Fruit fly (Drosophila melanogaster) whole organism, wandering third instar larva: ENCODE data around the gene CG11396.

Experiments
- Abd-B ChIP-seq: fragments of >200 bp; optimal IDR thresholded peaks from 2 replicates; lab custom pipeline; 2017; ENCODE audit warnings: missing biosample characterization, missing genetic modification characterization
- CG32264 ChIP-seq: fragments of 200-800 bp; sonication (Bioruptor generic); optimal IDR thresholded peaks from 2 replicates; lab custom pipeline; 2016; ENCODE audit warnings: missing biosample characterization, missing genetic modification characterization
- CrebA ChIP-seq: fragments of 200-800 bp; sonication (Bioruptor generic); optimal IDR thresholded peaks from 2 replicates; lab custom pipeline; 2016; ENCODE audit warnings: missing biosample characterization, mild to moderate bottlenecking, missing genetic modification characterization, borderline replicate concordance
- GATAd ChIP-seq: sonication (Bioruptor generic); optimal IDR thresholded peaks from 2 replicates; lab custom pipeline; 2016; ENCODE audit warnings: missing biosample characterization, missing genetic modification characterization
- HLH106 ChIP-seq: fragments of 200-800 bp; optimal IDR thresholded peaks from 3 replicates; lab custom pipeline; 2019; ENCODE audit warnings: missing biosample characterization, mild to moderate bottlenecking, missing genetic modification characterization, moderate library complexity
- Hnf4 ChIP-seq: fragments of 200-800 bp; sonication (Bioruptor generic); optimal IDR thresholded peaks from 2 replicates; lab custom pipeline; 2016; ENCODE audit warnings: missing biosample characterization, mild to moderate bottlenecking, missing genetic modification characterization
- Hr78 ChIP-seq: fragments of >200 bp; optimal IDR thresholded peaks from 2 replicates; lab custom pipeline; 2017; ENCODE audit warnings: missing biosample characterization, missing genetic modification characterization
- Hr83 ChIP-seq: fragments of 200-300 bp; sonication (Bioruptor generic); optimal IDR thresholded peaks from 2 replicates; lab custom pipeline; 2016; ENCODE audit warnings: missing biosample characterization, mild to moderate bottlenecking, missing genetic modification characterization, moderate library complexity; ENCODE audit not compliant: poor library complexity, severe bottlenecking
- Jra ChIP-seq: sonication (Bioruptor generic); optimal IDR thresholded peaks from 2 replicates; lab custom pipeline; 2016; ENCODE audit warnings: missing biosample characterization, missing genetic modification characterization
- Mio ChIP-seq: sonication (Bioruptor generic); optimal IDR thresholded peaks from 2 replicates; lab custom pipeline; 2016; ENCODE audit warnings: missing biosample characterization, missing genetic modification characterization
- Myc ChIP-seq: fragments of >200 bp; optimal IDR thresholded peaks from 2 replicates; lab custom pipeline; 2017
- OdsH ChIP-seq: fragments of 200-800 bp; sonication (Bioruptor generic); optimal IDR thresholded peaks from 2 replicates; lab custom pipeline; 2016; ENCODE audit warnings: missing biosample characterization, mild to moderate bottlenecking, missing genetic modification characterization
- Rel ChIP-seq, 2 experiments: fragments of 200-800 bp; sonication (Bioruptor generic) in 1 of 2; optimal IDR thresholded peaks; 2 replicates in 1 of 2; 3 replicates in 1 of 2; lab custom pipeline; 2016 to 2019; ENCODE audit warnings: mild to moderate bottlenecking in 2 of 2, missing biosample characterization in 2 of 2, missing genetic modification characterization in 2 of 2, moderate library complexity in 1 of 2
- Sp1 ChIP-seq: fragments of 200-800 bp; sonication (Bioruptor generic); optimal IDR thresholded peaks from 3 replicates; lab custom pipeline; 2019; ENCODE audit warnings: missing biosample characterization, mild to moderate bottlenecking, missing genetic modification characterization, moderate library complexity
- Vsx2 ChIP-seq: fragments of 200-300, 225-300 bp; sonication (Bioruptor generic); optimal IDR thresholded peaks from 2 replicates; lab custom pipeline; 2018; ENCODE audit warnings: missing biosample characterization, missing genetic modification characterization; ENCODE audit not compliant: partially characterized antibody
- br ChIP-seq: fragments of 200-800 bp; sonication (Bioruptor generic); optimal IDR thresholded peaks from 2 replicates; lab custom pipeline; 2016; ENCODE audit warnings: missing biosample characterization, missing genetic modification characterization
- dl ChIP-seq, 2 experiments: fragments of 175-275, 200-275 bp in 1 of 2; fragments of 200-275 bp in 1 of 2; sonication (Bioruptor generic); optimal IDR thresholded peaks; lab custom pipeline; 2018; ENCODE audit warnings: mild to moderate bottlenecking in 2 of 2, missing biosample characterization in 2 of 2, missing genetic modification characterization in 2 of 2, moderate library complexity in 2 of 2; ENCODE audit not compliant: partially characterized antibody in 2 of 2, insufficient read depth in 1 of 2
- dmrt93B ChIP-seq: fragments of 200-800 bp; sonication (Bioruptor generic); optimal IDR thresholded peaks from 2 replicates; lab custom pipeline; 2018; ENCODE audit warnings: missing biosample characterization, mild to moderate bottlenecking, missing genetic modification characterization
- dsf ChIP-seq: sonication (Bioruptor generic); optimal IDR thresholded peaks from 2 replicates; lab custom pipeline; 2016; ENCODE audit warnings: missing biosample characterization, missing genetic modification characterization, borderline replicate concordance
- foxo ChIP-seq, 2 experiments: fragments of 200-800 bp; sonication (Bioruptor generic); optimal IDR thresholded peaks; 2 replicates in 1 of 2; 3 replicates in 1 of 2; lab custom pipeline; 2016 to 2017; ENCODE audit warnings: missing biosample characterization in 2 of 2, missing genetic modification characterization in 2 of 2
- h ChIP-seq: fragments of 200-800 bp; sonication (Bioruptor generic); optimal IDR thresholded peaks from 3 replicates; lab custom pipeline; 2016; ENCODE audit warnings: missing biosample characterization, mild to moderate bottlenecking, missing genetic modification characterization
- jim ChIP-seq: fragments of 175-275, 200-325 bp; sonication (Bioruptor generic); optimal IDR thresholded peaks from 2 replicates; lab custom pipeline; 2016; ENCODE audit warnings: missing biosample characterization, mild to moderate bottlenecking, missing genetic modification characterization
- lola ChIP-seq: fragments of >200 bp; optimal IDR thresholded peaks from 2 replicates; lab custom pipeline; 2017; ENCODE audit warnings: missing biosample characterization, missing genetic modification characterization
- psq ChIP-seq: fragments of 200-800 bp; sonication (Bioruptor generic); optimal IDR thresholded peaks from 3 replicates; lab custom pipeline; 2017; ENCODE audit warnings: missing biosample characterization, mild to moderate bottlenecking, missing genetic modification characterization, moderate library complexity
- rgr ChIP-seq: fragments of 200-800 bp; sonication (Bioruptor generic); optimal IDR thresholded peaks from 3 replicates; lab custom pipeline; 2016; ENCODE audit warnings: missing biosample characterization, mild to moderate bottlenecking, missing genetic modification characterization
- sage ChIP-seq: fragments of 200-800 bp; sonication (Bioruptor generic); optimal IDR thresholded peaks from 2 replicates; lab custom pipeline; 2016; ENCODE audit warnings: missing biosample characterization, mild to moderate bottlenecking, missing genetic modification characterization
- tai ChIP-seq: sonication (Bioruptor generic); optimal IDR thresholded peaks from 2 replicates; lab custom pipeline; 2016; ENCODE audit warnings: missing biosample characterization, missing genetic modification characterization
- usp ChIP-seq: fragments of >200 bp; optimal IDR thresholded peaks from 2 replicates; lab custom pipeline; 2017; ENCODE audit warnings: missing biosample characterization, missing genetic modification characterization
- woc ChIP-seq: sonication (Bioruptor generic); optimal IDR thresholded peaks from 2 replicates; lab custom pipeline; 2016; ENCODE audit warnings: missing biosample characterization, mild to moderate bottlenecking, missing genetic modification characterization

Gene CG11396

DNA sequence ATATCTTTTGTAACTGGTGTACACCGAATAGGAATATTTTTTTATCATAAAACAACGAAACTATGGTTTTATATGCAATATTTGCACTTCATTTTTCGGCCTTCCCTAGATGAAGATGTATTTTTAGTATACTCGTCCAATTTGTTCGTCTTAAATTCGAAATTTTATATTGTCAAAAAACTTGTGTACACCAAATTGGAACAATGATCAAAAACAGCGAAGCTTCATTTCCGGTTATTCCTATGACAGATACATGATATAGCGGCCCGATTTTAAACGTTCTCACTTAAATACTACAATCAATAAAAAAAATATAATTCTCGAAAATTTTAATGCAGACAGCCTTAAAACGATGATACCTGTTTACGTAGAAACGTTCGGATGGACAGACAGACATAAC lies 20.7 kb downstream of the CG11396 start:
- TF ChIP-seq dl (GFP tag; optimal IDR thresholded peaks at IDR 0.05; lab: Kevin White, UChicago; ENCODE audit: insufficient read depth in 1 of 2, partially characterized antibody in 2 of 2) (no peak), Hnf4 (GFP tag; lab: Kevin White, UChicago) (no peak), h (GFP tag; lab: Kevin White, UChicago) (no peak), lola (no peak), CrebA (GFP tag; lab: Kevin White, UChicago) (no peak), Mio (GFP tag; lab: Kevin White, UChicago) (no peak), Hr83 (GFP tag; lab: Kevin White, UChicago) (no peak), foxo (GFP tag; optimal IDR thresholded peaks at IDR 0.05; lab: Kevin White, UChicago) (no peak), woc (GFP tag; lab: Kevin White, UChicago) (no peak), Vsx2 (no peak), Hr78 (GFP tag; lab: Kevin White, UChicago) (no peak), jim (no peak), CG32264 (GFP tag; lab: Kevin White, UChicago) (no peak), rgr (GFP tag; lab: Kevin White, UChicago) (no peak)

DNA sequence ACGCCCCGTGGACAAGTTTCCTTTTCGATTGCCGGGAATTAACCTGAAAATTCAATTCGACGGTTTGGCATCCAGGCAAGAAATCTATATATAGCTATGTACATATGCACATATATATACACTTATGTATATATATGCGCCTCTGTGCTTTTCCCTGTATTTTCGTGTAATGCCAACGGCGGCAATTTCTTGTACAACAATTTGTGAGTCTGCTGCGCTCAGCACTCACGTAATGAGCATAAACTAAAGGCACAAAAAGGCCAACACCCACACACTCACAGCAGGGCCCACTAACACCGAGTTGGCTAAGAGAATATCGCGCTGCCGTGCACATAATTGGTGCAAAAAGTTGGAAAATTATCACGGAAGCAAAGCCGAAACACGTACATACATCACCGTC lies 26.5 kb downstream of the CG11396 start:
- TF ChIP-seq Sp1 (GFP tag; lab: Kevin White, UChicago) = no peak

DNA sequence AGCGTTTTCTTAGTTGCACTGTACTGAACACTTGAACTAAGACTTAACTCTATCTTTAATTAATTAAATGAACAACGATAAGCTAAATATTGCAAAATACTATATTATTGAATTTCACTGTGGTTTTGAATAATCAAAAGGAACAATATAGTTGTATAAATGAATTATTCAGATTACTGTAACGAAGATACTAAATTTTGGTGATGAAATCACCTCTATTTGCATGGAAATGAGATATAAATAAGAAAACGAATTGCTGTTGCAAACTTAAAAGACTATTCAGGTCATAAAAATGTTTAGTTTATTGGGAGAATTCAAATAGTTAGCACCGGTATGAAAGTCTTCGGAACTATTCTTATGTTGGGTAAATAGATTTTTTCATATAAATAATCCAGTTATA lies 29.4 kb downstream of the CG11396 start, which contains the start of gene CG43251:
TSS of gene CG43251 (plus strand) at position 301 of the 400 bp plus-strand sequence.
- TF ChIP-seq usp (GFP tag; lab: Kevin White, UChicago) = no peak
- TF ChIP-seq dl (GFP tag; optimal IDR thresholded peaks at IDR 0.05; lab: Kevin White, UChicago; ENCODE audit: insufficient read depth in 1 of 2, partially characterized antibody in 2 of 2) = no peak
- TF ChIP-seq Hr83 (GFP tag; lab: Kevin White, UChicago) = no peak
- TF ChIP-seq br (GFP tag; lab: Kevin White, UChicago) = no peak
- TF ChIP-seq Jra = no peak

DNA sequence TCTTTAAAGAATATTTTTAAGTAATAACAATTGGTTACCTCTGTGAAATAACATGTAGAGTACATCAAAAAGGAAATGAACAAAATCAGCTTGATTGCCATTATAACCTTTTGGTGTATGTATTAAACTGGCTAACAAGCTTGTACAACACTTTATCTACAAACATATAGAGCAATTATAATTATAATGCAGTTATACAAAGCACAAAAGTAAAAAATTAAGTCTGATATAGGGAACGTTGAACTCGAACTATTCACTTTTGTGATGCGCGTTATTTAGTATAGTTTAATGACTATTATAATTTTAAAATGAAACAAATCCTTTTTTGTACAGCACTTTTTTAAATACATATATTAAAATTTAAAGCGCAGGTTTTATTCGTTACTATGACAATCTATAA lies 32.4 kb downstream of the CG11396 start, which contains the start of gene CG33912:
TSS of gene CG33912 (minus strand) at position 101 of the 400 bp plus-strand sequence.
- TF ChIP-seq Hnf4 (GFP tag; lab: Kevin White, UChicago) (no peak), dsf (no peak), Jra (no peak), Hr78 (GFP tag; lab: Kevin White, UChicago) (no peak), psq (GFP tag; lab: Kevin White, UChicago) (no peak), Myc (lab: Kevin White, UChicago) (no peak), Mio (GFP tag; lab: Kevin White, UChicago) (no peak), OdsH (GFP tag; lab: Kevin White, UChicago) (no peak), Abd-B (GFP tag; lab: Kevin White, UChicago) (no peak), Rel (GFP tag; optimal IDR thresholded peaks at IDR 0.05; lab: Kevin White, UChicago) (no peak), Rel (tag; optimal IDR thresholded peaks at IDR 0.05; lab: Kevin White, UChicago) (no peak)

DNA sequence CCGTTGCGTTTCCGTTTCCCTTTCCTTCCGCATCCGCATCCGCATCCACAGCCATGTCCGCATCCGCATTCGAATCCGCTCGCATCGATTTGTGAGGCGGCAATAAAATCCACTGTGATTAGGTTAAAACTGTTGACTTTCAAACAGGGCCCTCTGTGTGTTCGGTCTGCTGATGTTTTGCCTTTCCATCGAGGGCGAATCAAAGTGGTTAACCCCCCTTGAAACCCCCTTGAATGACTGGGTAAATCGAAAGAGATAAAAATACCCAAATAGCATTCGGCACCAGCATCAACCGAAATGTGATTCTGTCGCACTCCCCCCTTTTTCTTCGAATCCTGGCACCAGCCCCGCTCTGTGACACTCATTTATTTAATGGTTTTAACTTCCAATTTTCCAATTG lies 35.0 kb downstream of the CG11396 start:
- TF ChIP-seq Myc (lab: Kevin White, UChicago) (no peak), sage (GFP tag; lab: Kevin White, UChicago) (no peak), foxo (GFP tag; optimal IDR thresholded peaks at IDR 0.05; lab: Kevin White, UChicago) (no peak), HLH106 (tag; lab: Kevin White, UChicago) (no peak), usp (GFP tag; lab: Kevin White, UChicago) (no peak)

DNA sequence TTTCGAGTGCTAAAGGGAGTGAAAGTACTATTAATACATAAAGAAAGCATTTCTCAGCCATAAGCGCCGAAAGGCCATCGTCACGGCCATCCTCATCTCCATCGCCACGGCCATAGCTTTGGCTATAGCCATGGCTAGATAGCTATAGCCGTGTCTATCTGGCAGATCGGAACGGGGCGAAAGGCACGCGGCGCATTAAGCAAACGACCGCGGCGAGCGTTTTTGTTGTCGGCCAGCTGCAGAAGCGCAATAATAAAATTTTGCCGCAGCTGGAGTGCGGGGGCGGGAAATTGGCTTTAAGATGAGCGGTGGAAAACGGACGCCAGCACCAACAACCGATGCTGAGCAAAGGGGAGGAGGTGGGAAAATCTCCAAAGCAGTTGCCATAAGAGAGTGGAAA lies 37.5 kb downstream of the CG11396 start:
- TF ChIP-seq dmrt93B (GFP tag; lab: Kevin White, UChicago) (no peak), tai (GFP tag; lab: Kevin White, UChicago) (no peak), Jra (no peak), CG32264 (GFP tag; lab: Kevin White, UChicago) (no peak), GATAd (GFP tag; lab: Kevin White, UChicago) (no peak), HLH106 (tag; lab: Kevin White, UChicago) (no peak), Myc (lab: Kevin White, UChicago) (no peak), sage (GFP tag; lab: Kevin White, UChicago) (no peak), Rel (GFP tag; optimal IDR thresholded peaks at IDR 0.05; lab: Kevin White, UChicago) (no peak), Rel (tag; optimal IDR thresholded peaks at IDR 0.05; lab: Kevin White, UChicago) (no peak)
- TF ChIP-seq, all 38 proteins: peak for 0
